Worm (Caenorhabditis elegans): Measurements from ENCODE around the gene ifd-2.

ce11 chrX:817984-818383 is 2.3 kb upstream of the ifd-2 start:
- TF ChIP-seq unc-62 (GFP tag; optimal IDR thresholded peaks at IDR 0.05), result no peak
- TF ChIP-seq nhr-6 (tag; optimal IDR thresholded peaks at IDR 0.05), result no peak
- TF ChIP-seq mab-5 (tag; optimal IDR thresholded peaks at IDR 0.05), result no peak
- TF ChIP-seq skn-1 (tag; optimal IDR thresholded peaks at IDR 0.05), result no peak
- no peak for TF ChIP-seq nhr-77 (tag; optimal IDR thresholded peaks at IDR 0.05)
- TF ChIP-seq ztf-11 (tag; optimal IDR thresholded peaks at IDR 0.05), result no peak

Data from whole organism, L2 larva.